Worm (Caenorhabditis elegans): ENCODE measurements around the gene trpp-6.

- TF ChIP-seq ztf-11 (tag; optimal IDR thresholded peaks at IDR 0.05) (no peak), nhr-90 (tag; optimal IDR thresholded peaks at IDR 0.05; ENCODE audit: poor library complexity) (no peak)
Measured at ce11 chrV:10035586-10035985, 43.9 kb downstream of the trpp-6 start.
